Worm (Caenorhabditis elegans): ENCODE data around the gene clec-182.

DNA sequence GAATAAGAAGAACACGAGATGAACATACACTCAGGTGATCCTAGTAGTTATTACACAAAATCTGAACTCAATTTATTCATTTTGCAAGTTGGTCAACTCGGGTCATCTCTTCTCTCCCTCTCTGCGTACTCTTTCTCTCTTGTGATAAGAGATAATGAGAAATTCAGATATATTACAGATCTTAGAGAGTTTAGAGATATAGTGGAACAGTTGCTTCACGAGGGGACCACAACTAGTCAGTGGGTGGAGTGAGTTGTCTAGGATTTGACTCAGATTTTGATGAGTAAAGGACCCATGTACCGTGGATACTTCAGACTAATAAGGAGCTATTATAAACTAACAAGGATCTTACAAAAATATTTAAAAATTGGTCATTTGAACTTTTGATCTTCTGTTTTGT, 15.5 kb upstream of the clec-182 start, which contains the start of gene exc-5:
- TF ChIP-seq flt-1 (GFP tag; IDR thresholded peaks at IDR 0.05): no peak
- no peak for TF ChIP-seq cog-1 (tag; optimal IDR thresholded peaks at IDR 0.05)
- no peak for TF ChIP-seq ztf-29 (GFP tag; IDR thresholded peaks at IDR 0.05)
- no peak for TF ChIP-seq ztf-23 (GFP tag; IDR thresholded peaks at IDR 0.05)
